ENCODE assay signal across 4 worm cellular contexts in the genomic region with DNA sequence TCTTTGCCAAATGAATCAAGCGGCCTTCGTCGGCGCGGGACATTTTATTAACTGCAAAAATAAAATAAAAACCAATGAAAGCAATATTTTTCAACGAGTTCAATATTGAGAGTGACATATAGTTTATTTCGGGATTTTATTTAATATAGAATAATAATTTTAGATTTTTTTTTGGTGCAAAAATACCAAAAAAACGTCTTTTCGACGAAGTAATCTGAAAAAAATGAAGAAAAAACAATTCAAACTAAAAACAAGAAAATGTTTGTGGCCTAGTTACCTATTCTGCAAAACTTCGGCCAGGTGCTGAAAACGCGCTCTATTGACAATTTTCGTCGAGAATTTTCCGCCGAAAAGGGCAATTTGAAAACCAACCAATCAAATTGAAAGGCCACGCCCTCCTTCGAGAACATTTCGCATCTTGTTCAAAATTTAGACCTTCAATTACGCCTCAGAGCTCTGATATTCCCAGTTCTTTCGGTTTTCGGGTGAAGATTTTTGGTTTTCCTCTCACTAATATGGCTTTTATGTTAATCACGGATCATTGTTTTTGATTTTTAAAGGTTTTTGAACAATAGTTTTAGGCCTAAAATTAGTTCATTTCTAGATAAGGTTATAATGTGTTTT.
TF ChIP-seq lines count a peak whose summit lies in the region.

A gene (minus strand): TSS at position 51 of the 624 bp plus-strand sequence.

TF ChIP-seq in whole organism, L2 larva, 48 proteins besides CTCF, POLR2A, EP300 and RAD21 (continued from another document):
- TF ChIP-seq mbf-1 (tag; optimal IDR thresholded peaks at IDR 0.05; lab: Kevin White, UChicago) (peak; percentile 54), ztf-1 (GFP tag; conservative IDR thresholded peaks at IDR 0.05; lab: Robert Waterston, UW) (peak; percentile 91; the same call in 1 of the 2 replicates), sma-9 (GFP tag; optimal IDR thresholded peaks at IDR 0.05; lab: Kevin White, UChicago) (peak; percentile 99), sma-9 (tag; optimal IDR thresholded peaks at IDR 0.05; lab: Kevin White, UChicago) (no peak), egl-27 (tag; optimal IDR thresholded peaks at IDR 0.05; lab: Kevin White, UChicago) (peak; percentile 95), alr-1 (tag; optimal IDR thresholded peaks at IDR 0.05; lab: Kevin White, UChicago) (no peak), F13H6.1 (tag; optimal IDR thresholded peaks at IDR 0.05; lab: Kevin White, UChicago) (peak; percentile 98), R02D3.7 (tag; optimal IDR thresholded peaks at IDR 0.05; lab: Kevin White, UChicago) (peak; percentile 81), elt-1 (tag; optimal IDR thresholded peaks at IDR 0.05; lab: Kevin White, UChicago) (no peak), dmd-4 (tag; optimal IDR thresholded peaks at IDR 0.05; lab: Kevin White, UChicago) (peak; percentile 65), mdl-1 (tag; optimal IDR thresholded peaks at IDR 0.05; lab: Kevin White, UChicago) (peak; percentile 11 to 74), unc-55 (GFP tag; optimal IDR thresholded peaks at IDR 0.05; lab: Kevin White, UChicago) (peak; percentile 99), blmp-1 (tag; optimal IDR thresholded peaks at IDR 0.05; lab: Kevin White, UChicago; ENCODE audit: insufficient read depth) (peak; percentile 89), nhr-129 (tag; optimal IDR thresholded peaks at IDR 0.05; lab: Kevin White, UChicago) (peak; percentile 97), nhr-11 (tag; optimal IDR thresholded peaks at IDR 0.05; lab: Kevin White, UChicago) (no peak), crh-2 (tag; optimal IDR thresholded peaks at IDR 0.05; lab: Kevin White, UChicago) (peak; percentile 98), nhr-23 (tag; optimal IDR thresholded peaks at IDR 0.05; lab: Kevin White, UChicago) (no peak), ZK546.5 (tag; optimal IDR thresholded peaks at IDR 0.05; lab: Kevin White, UChicago) (peak; percentile 70), nhr-21 (tag; optimal IDR thresholded peaks at IDR 0.05; lab: Kevin White, UChicago) (peak; percentile 98), ama-1 (optimal IDR thresholded peaks at IDR 0.05; lab: Kevin White, UChicago) (peak; percentile 93), nhr-25 (tag; optimal IDR thresholded peaks at IDR 0.05; lab: Kevin White, UChicago) (peak; percentile 98), skn-1 (tag; optimal IDR thresholded peaks at IDR 0.05; lab: Kevin White, UChicago) (peak; percentile 93), ceh-82 (tag; optimal IDR thresholded peaks at IDR 0.05; lab: Kevin White, UChicago) (peak; percentile 61), lin-11 (tag; optimal IDR thresholded peaks at IDR 0.05; lab: Kevin White, UChicago) (peak; percentile 96), C34F6.9 (tag; optimal IDR thresholded peaks at IDR 0.05; lab: Kevin White, UChicago) (peak; percentile 99), snpc-4 (tag; optimal IDR thresholded peaks at IDR 0.05; lab: Kevin White, UChicago) (peak; percentile 90), ceh-16 (tag; optimal IDR thresholded peaks at IDR 0.05; lab: Kevin White, UChicago) (peak; percentile 73), nhr-6 (tag; optimal IDR thresholded peaks at IDR 0.05; lab: Kevin White, UChicago) (no peak)
TF ChIP-seq in whole organism, L2 larva: peak in this region for 39.

TF ChIP-seq in whole organism, L4 larva, 104 proteins besides CTCF, POLR2A, EP300 and RAD21 (continued from another document and continues in another):
- TF ChIP-seq mes-2 (tag; optimal IDR thresholded peaks at IDR 0.05; lab: Kevin White, UChicago; ENCODE audit: poor library complexity, severe bottlenecking), result peak; percentile 99
- peak; percentile 99 for TF ChIP-seq dmd-9 (GFP tag; IDR thresholded peaks at IDR 0.05; lab: Robert Waterston, UW)
- TF ChIP-seq mdl-1 (tag; optimal IDR thresholded peaks at IDR 0.05; lab: Kevin White, UChicago), result peak in 1 of 2 experiments; percentile 48
- peak; percentile 86; the same call in 1 of the 2 replicates for TF ChIP-seq daf-8 (GFP tag; IDR thresholded peaks at IDR 0.05; lab: Robert Waterston, UW)
- TF ChIP-seq lin-13 (GFP tag; optimal IDR thresholded peaks at IDR 0.05; lab: Kevin White, UChicago), result peak; percentile 97
- peak; percentile 90 for TF ChIP-seq zip-2 (tag; optimal IDR thresholded peaks at IDR 0.05; lab: Kevin White, UChicago)
- peak; percentile 89 for TF ChIP-seq madf-9 (GFP tag; conservative IDR thresholded peaks at IDR 0.05; lab: Robert Waterston, UW)
- no peak for TF ChIP-seq ceh-62 (tag; optimal IDR thresholded peaks at IDR 0.05; lab: Kevin White, UChicago)
- TF ChIP-seq unc-62 (GFP tag; optimal IDR thresholded peaks at IDR 0.05 in 1 of 2; lab: Kevin White, UChicago), result peak; percentile 56 to 99
- no peak for TF ChIP-seq unc-62 (tag; optimal IDR thresholded peaks at IDR 0.05; lab: Kevin White, UChicago)
- peak; percentile 89 for TF ChIP-seq jun-1 (tag; optimal IDR thresholded peaks at IDR 0.05; lab: Kevin White, UChicago)
- peak; percentile 96 for TF ChIP-seq tag-97 (GFP tag; IDR thresholded peaks at IDR 0.05; lab: Robert Waterston, UW)
- TF ChIP-seq nhr-6 (tag; optimal IDR thresholded peaks at IDR 0.05; lab: Kevin White, UChicago), result peak; percentile 99
- TF ChIP-seq hmg-1.1 (GFP tag; IDR thresholded peaks at IDR 0.05; lab: Robert Waterston, UW), result peak; percentile 95
- TF ChIP-seq nhr-42 (GFP tag; IDR thresholded peaks at IDR 0.05; lab: Robert Waterston, UW), result peak; percentile 91
- peak; percentile 99 for TF ChIP-seq dve-1 (tag; optimal IDR thresholded peaks at IDR 0.05; lab: Kevin White, UChicago; ENCODE audit: insufficient read depth)
- TF ChIP-seq saeg-2 (GFP tag; IDR thresholded peaks at IDR 0.05; lab: Robert Waterston, UW), result peak; percentile 91
- no peak for TF ChIP-seq unc-39 (tag; optimal IDR thresholded peaks at IDR 0.05; lab: Kevin White, UChicago)
- peak; percentile 99 for TF ChIP-seq nhr-11 (tag; optimal IDR thresholded peaks at IDR 0.05; lab: Kevin White, UChicago)
- TF ChIP-seq arid-1 (GFP tag; conservative IDR thresholded peaks at IDR 0.05; lab: Robert Waterston, UW), result peak; percentile 87
- peak; percentile 25 for TF ChIP-seq Y5F2A.4 (GFP tag; optimal IDR thresholded peaks at IDR 0.05; lab: Kevin White, UChicago)
- TF ChIP-seq gei-8 (GFP tag; optimal IDR thresholded peaks at IDR 0.05; lab: Kevin White, UChicago), result no peak
- TF ChIP-seq aly-2 (tag; optimal IDR thresholded peaks at IDR 0.05; lab: Kevin White, UChicago), result no peak
- TF ChIP-seq pha-4 (GFP tag; IDR thresholded peaks at IDR 0.05; lab: Robert Waterston, UW), result peak; percentile 94
- peak; percentile 90 for TF ChIP-seq pha-4 (tag; optimal IDR thresholded peaks at IDR 0.05; lab: Kevin White, UChicago)
- TF ChIP-seq ceh-82 (tag; optimal IDR thresholded peaks at IDR 0.05; lab: Kevin White, UChicago), result no peak
- peak; percentile 96 for TF ChIP-seq fkh-10 (GFP tag; optimal IDR thresholded peaks at IDR 0.05; lab: Kevin White, UChicago)
- TF ChIP-seq daf-12 (tag; optimal IDR thresholded peaks at IDR 0.05; lab: Kevin White, UChicago), result no peak
- TF ChIP-seq lin-1 (GFP tag; IDR thresholded peaks at IDR 0.05; lab: Robert Waterston, UW), result peak; percentile 89
- peak; percentile 83; the same call in 1 of the 2 replicates for TF ChIP-seq D1046.2 (GFP tag; IDR thresholded peaks at IDR 0.05; lab: Robert Waterston, UW)
- TF ChIP-seq F37D6.2 (tag; optimal IDR thresholded peaks at IDR 0.05; lab: Kevin White, UChicago), result peak; percentile 96
- TF ChIP-seq rbr-2 (tag; optimal IDR thresholded peaks at IDR 0.05; lab: Kevin White, UChicago), result peak; percentile 98

TF ChIP-seq in whole organism, late embryonic, 69 proteins besides CTCF, POLR2A, EP300 and RAD21 (continued from another document):
- peak; percentile 99 for TF ChIP-seq C08G9.2 (tag; optimal IDR thresholded peaks at IDR 0.05; lab: Kevin White, UChicago)
- TF ChIP-seq ama-1 (optimal IDR thresholded peaks at IDR 0.05; lab: Kevin White, UChicago), result no peak
- TF ChIP-seq ztf-16 (tag; optimal IDR thresholded peaks at IDR 0.05; lab: Kevin White, UChicago), result peak; percentile 63
- peak; percentile 47 for TF ChIP-seq ttx-3 (tag; optimal IDR thresholded peaks at IDR 0.05; lab: Kevin White, UChicago)
- no peak for TF ChIP-seq ceh-24 (tag; optimal IDR thresholded peaks at IDR 0.05; lab: Kevin White, UChicago)
- TF ChIP-seq tbx-2 (tag; optimal IDR thresholded peaks at IDR 0.05; lab: Kevin White, UChicago), result peak; percentile 97
- peak; percentile 64 for TF ChIP-seq pros-1 (tag; optimal IDR thresholded peaks at IDR 0.05; lab: Kevin White, UChicago)
- TF ChIP-seq hlh-15 (tag; optimal IDR thresholded peaks at IDR 0.05; lab: Kevin White, UChicago), result no peak
- no peak for TF ChIP-seq sox-4 (tag; optimal IDR thresholded peaks at IDR 0.05; lab: Kevin White, UChicago)
- TF ChIP-seq ceh-2 (tag; optimal IDR thresholded peaks at IDR 0.05; lab: Kevin White, UChicago), result peak; percentile 96
- peak; percentile 50 for TF ChIP-seq lim-6 (tag; optimal IDR thresholded peaks at IDR 0.05; lab: Kevin White, UChicago)
- peak; percentile 52 for TF ChIP-seq pha-2 (tag; optimal IDR thresholded peaks at IDR 0.05; lab: Kevin White, UChicago)
- peak; percentile 6 for TF ChIP-seq che-1 (tag; optimal IDR thresholded peaks at IDR 0.05; lab: Kevin White, UChicago)
- peak; percentile 98 for TF ChIP-seq ceh-31 (tag; optimal IDR thresholded peaks at IDR 0.05; lab: Kevin White, UChicago)
- TF ChIP-seq ceh-9 (tag; optimal IDR thresholded peaks at IDR 0.05; lab: Kevin White, UChicago), result no peak
- TF ChIP-seq ref-2 (tag; optimal IDR thresholded peaks at IDR 0.05; lab: Kevin White, UChicago), result peak; percentile 98
- no peak for TF ChIP-seq pag-3 (tag; optimal IDR thresholded peaks at IDR 0.05; lab: Kevin White, UChicago; ENCODE audit: borderline replicate concordance)
- TF ChIP-seq pax-1 (tag; optimal IDR thresholded peaks at IDR 0.05; lab: Kevin White, UChicago), result peak; percentile 87
- peak; percentile 93 for TF ChIP-seq rnt-1 (tag; optimal IDR thresholded peaks at IDR 0.05; lab: Kevin White, UChicago)
- TF ChIP-seq gmeb-2 (tag; optimal IDR thresholded peaks at IDR 0.05; lab: Kevin White, UChicago), result no peak
- peak; percentile 33 for TF ChIP-seq hlh-30 (tag; optimal IDR thresholded peaks at IDR 0.05; lab: Kevin White, UChicago; ENCODE audit: insufficient read depth)
- TF ChIP-seq fax-1 (tag; optimal IDR thresholded peaks at IDR 0.05; lab: Kevin White, UChicago), result peak; percentile 73
- TF ChIP-seq pqm-1 (tag; optimal IDR thresholded peaks at IDR 0.05; lab: Kevin White, UChicago), result peak; percentile 85
- no peak for TF ChIP-seq nhr-11 (tag; optimal IDR thresholded peaks at IDR 0.05; lab: Kevin White, UChicago)
- peak; percentile 85 for TF ChIP-seq elt-2 (tag; optimal IDR thresholded peaks at IDR 0.05; lab: Kevin White, UChicago)
- peak; percentile 82 for TF ChIP-seq unc-86 (tag; optimal IDR thresholded peaks at IDR 0.05; lab: Kevin White, UChicago)
- peak; percentile 53 for TF ChIP-seq syd-9 (tag; optimal IDR thresholded peaks at IDR 0.05; lab: Kevin White, UChicago)
- TF ChIP-seq npax-4 (tag; optimal IDR thresholded peaks at IDR 0.05; lab: Kevin White, UChicago), result no peak
- peak; percentile 92 for TF ChIP-seq hlh-8 (tag; optimal IDR thresholded peaks at IDR 0.05; lab: Kevin White, UChicago)
- TF ChIP-seq C38D4.7 (GFP tag; optimal IDR thresholded peaks at IDR 0.05; lab: Kevin White, UChicago), result no peak
- peak; percentile 49 for TF ChIP-seq sox-2 (GFP tag; IDR thresholded peaks at IDR 0.05; lab: Robert Waterston, UW)
- no peak for TF ChIP-seq nhr-232 (tag; optimal IDR thresholded peaks at IDR 0.05; lab: Kevin White, UChicago)
- no peak for TF ChIP-seq ceh-45 (GFP tag; IDR thresholded peaks at IDR 0.05; lab: Robert Waterston, UW)
- TF ChIP-seq fkh-6 (tag; optimal IDR thresholded peaks at IDR 0.05; lab: Kevin White, UChicago), result peak; percentile 69
- peak; percentile 100 for TF ChIP-seq nfya-1 (tag; optimal IDR thresholded peaks at IDR 0.05; lab: Kevin White, UChicago)
- peak; percentile 93 for TF ChIP-seq dve-1 (tag; optimal IDR thresholded peaks at IDR 0.05; lab: Kevin White, UChicago)

TF ChIP-seq in whole organism, mixed stage, embryonic, 35 proteins besides CTCF, POLR2A, EP300 and RAD21 (continued from another document):
- TF ChIP-seq ceh-43 (GFP tag; optimal IDR thresholded peaks at IDR 0.05; lab: Kevin White, UChicago), result peak; percentile 28
